Worm (Caenorhabditis elegans) whole organism, L4 larva: ENCODE data around the gene D2023.1.

Experiments
- F10B5.3 ChIP-seq: sonication (generic microtip); optimal IDR thresholded peaks from 2 replicates; lab custom pipeline; 2016; ENCODE audit warnings: mild to moderate bottlenecking, missing genetic modification characterization, missing compliant biosample characterization
- T20F7.1 ChIP-seq: fragments of 200-800 bp; sonication (Bioruptor generic); optimal IDR thresholded peaks from 2 replicates; lab custom pipeline; 2018; ENCODE audit warnings: mild to moderate bottlenecking, missing genetic modification characterization, missing compliant biosample characterization
- Y105C5A.15 ChIP-seq: fragments of 200-800 bp; sonication (Bioruptor generic); IDR thresholded peaks from 2 replicates; pipeline ENCODE4 v1.3.6; 2022; ENCODE audit warnings: missing genetic modification characterization, missing compliant biosample characterization
- aha-1 ChIP-seq: fragments of 150-350 bp; peaks from one replicate; lab custom pipeline; 2014; ENCODE audit warnings: missing biosample characterization, missing genetic modification characterization
- arid-1 ChIP-seq: fragments of 200-800 bp; sonication (Bioruptor generic); conservative IDR thresholded peaks from 2 replicates; pipeline ENCODE4 v1.3.6; 2022; ENCODE audit warnings: missing genetic modification reagents, missing genetic modification characterization, missing compliant biosample characterization
- ceh-82 ChIP-seq: sonication (generic microtip); optimal IDR thresholded peaks from 2 replicates; lab custom pipeline; 2017; ENCODE audit warnings: missing biosample characterization, missing genetic modification characterization
- ces-1 ChIP-seq: fragments of 150-350 bp; sonication (generic microtip); optimal IDR thresholded peaks from 4 replicates; lab custom pipeline; 2014; ENCODE audit warnings: missing biosample characterization, missing genetic modification reagents, missing genetic modification characterization
- cey-2 ChIP-seq: sonication (generic microtip); optimal IDR thresholded peaks from 3 replicates; lab custom pipeline; 2017; ENCODE audit warnings: missing genetic modification characterization, mild to moderate bottlenecking, missing compliant biosample characterization, antibody characterized with exemption, borderline replicate concordance; ENCODE audit not compliant: insufficient read depth
- ctbp-1 ChIP-seq: fragments of 200-800 bp; sonication (Bioruptor generic); IDR thresholded peaks from 2 replicates; pipeline ENCODE4 v1.3.6; 2022; ENCODE audit warnings: missing genetic modification reagents, missing genetic modification characterization, missing compliant biosample characterization
- daf-16 ChIP-seq, 3 experiments: sonication (generic microtip); optimal IDR thresholded peaks; 2 replicates each; lab custom pipeline; 2016 to 2017; ENCODE audit warnings: missing genetic modification characterization in 3 of 3, missing genetic modification reagents in 3 of 3, mild to moderate bottlenecking in 2 of 3, missing compliant biosample characterization in 2 of 3, missing biosample characterization in 1 of 3, moderate library complexity in 1 of 3
- dmd-6 ChIP-seq: fragments of 200-800 bp; sonication (Bioruptor generic); IDR thresholded peaks from 2 replicates; pipeline ENCODE4 v1.3.6; 2022; ENCODE audit warnings: missing genetic modification reagents, missing genetic modification characterization, missing compliant biosample characterization
- dmd-8 ChIP-seq: fragments of 200-800 bp; sonication (Bioruptor generic); IDR thresholded peaks from 2 replicates; pipeline ENCODE4 v1.3.6; 2022; ENCODE audit warnings: missing genetic modification characterization, missing compliant biosample characterization
- dve-1 ChIP-seq: sonication (generic microtip); optimal IDR thresholded peaks from 2 replicates; lab custom pipeline; 2017; ENCODE audit warnings: antibody characterized with exemption, mild to moderate bottlenecking, missing genetic modification characterization, missing compliant biosample characterization; ENCODE audit not compliant: insufficient read depth
- fkh-10 ChIP-seq: fragments of 150-350 bp; optimal IDR thresholded peaks from 2 replicates; lab custom pipeline; 2014; ENCODE audit warnings: missing biosample characterization, missing genetic modification reagents, missing genetic modification characterization
- gei-8 ChIP-seq: fragments of 200-800 bp; sonication (Bioruptor generic); optimal IDR thresholded peaks from 2 replicates; lab custom pipeline; 2018; ENCODE audit warnings: mild to moderate bottlenecking, missing genetic modification characterization, missing compliant biosample characterization
- hif-1 ChIP-seq, 2 experiments: sonication (generic microtip); optimal IDR thresholded peaks; 2 replicates each; lab custom pipeline; 2016 to 2017; ENCODE audit warnings: missing compliant biosample characterization in 2 of 2, missing genetic modification characterization in 2 of 2, missing genetic modification reagents in 2 of 2, missing genotype in 2 of 2, mild to moderate bottlenecking in 1 of 2
- hlh-11 ChIP-seq: fragments of 200-800 bp; sonication (Bioruptor generic); optimal IDR thresholded peaks from 2 replicates; lab custom pipeline; 2018; ENCODE audit warnings: mild to moderate bottlenecking, missing genetic modification characterization, missing compliant biosample characterization
- hlh-30 ChIP-seq: sonication (generic microtip); optimal IDR thresholded peaks from 2 replicates; lab custom pipeline; 2017; ENCODE audit warnings: antibody characterized with exemption, mild to moderate bottlenecking, missing genetic modification characterization, missing compliant biosample characterization; ENCODE audit not compliant: insufficient read depth
- jun-1 ChIP-seq: fragments of 150-350 bp; optimal IDR thresholded peaks from 2 replicates; lab custom pipeline; 2014; ENCODE audit warnings: missing biosample characterization, missing genetic modification reagents, missing genetic modification characterization
- lin-1 ChIP-seq: fragments of 200-800 bp; sonication (Bioruptor generic); IDR thresholded peaks from 2 replicates; pipeline ENCODE4 v1.3.6; 2022; ENCODE audit warnings: missing genetic modification reagents, missing genetic modification characterization, missing compliant biosample characterization
- lin-38 ChIP-seq: fragments of 200-800 bp; sonication (Bioruptor generic); IDR thresholded peaks from 2 replicates; pipeline ENCODE4 v1.3.6; 2022; ENCODE audit warnings: missing genetic modification reagents, missing genetic modification characterization, missing compliant biosample characterization
- lsy-2 ChIP-seq, 2 experiments: fragments of 150-350 bp in 1 of 2; sonication (generic microtip) in 1 of 2; optimal IDR thresholded peaks; 2 replicates each; lab custom pipeline; 2014 to 2017; ENCODE audit warnings: missing biosample characterization in 2 of 2, missing genetic modification characterization in 2 of 2
- madf-5 ChIP-seq, 2 experiments: fragments of 200-800 bp; sonication (Bioruptor generic); IDR thresholded peaks; 2 replicates each; pipeline ENCODE4 v1.3.6; 2022; ENCODE audit warnings: missing compliant biosample characterization in 2 of 2, missing genetic modification characterization in 2 of 2
- mep-1 ChIP-seq: fragments of 150-350 bp; sonication (generic microtip); optimal IDR thresholded peaks from 3 replicates; lab custom pipeline; 2014; ENCODE audit warnings: missing biosample characterization, missing genetic modification characterization
- nhr-28 ChIP-seq: fragments of 150-350 bp; optimal IDR thresholded peaks from 2 replicates; lab custom pipeline; 2014; ENCODE audit warnings: missing biosample characterization, missing genetic modification characterization
- nhr-41 ChIP-seq: fragments of 200-800 bp; sonication (Bioruptor generic); IDR thresholded peaks from 2 replicates; pipeline ENCODE4 v1.3.6; 2022; ENCODE audit warnings: missing genetic modification reagents, missing genetic modification characterization, missing compliant biosample characterization
- nhr-42 ChIP-seq: fragments of 200-800 bp; sonication (Bioruptor generic); IDR thresholded peaks from 2 replicates; pipeline ENCODE4 v1.3.6; 2022; ENCODE audit warnings: missing genetic modification characterization, missing compliant biosample characterization
- nhr-6 ChIP-seq: fragments of 150-350 bp; optimal IDR thresholded peaks from 2 replicates; lab custom pipeline; 2014; ENCODE audit warnings: missing biosample characterization, missing genetic modification characterization
- pqm-1 ChIP-seq: sonication (generic microtip); optimal IDR thresholded peaks from 2 replicates; lab custom pipeline; 2017; ENCODE audit warnings: missing biosample characterization, missing genetic modification characterization
- sdz-12 ChIP-seq: fragments of 200-800 bp; sonication (Bioruptor generic); optimal IDR thresholded peaks from 2 replicates; lab custom pipeline; 2018; ENCODE audit warnings: mild to moderate bottlenecking, missing genetic modification characterization, missing compliant biosample characterization
- tra-1 ChIP-seq: fragments of 200-800 bp; sonication (Bioruptor generic); IDR thresholded peaks from 2 replicates; pipeline ENCODE4 v1.3.6; 2022; ENCODE audit warnings: missing genetic modification reagents, missing genetic modification characterization, missing compliant biosample characterization
- unc-39 ChIP-seq: sonication (generic microtip); optimal IDR thresholded peaks from 2 replicates; lab custom pipeline; 2017; ENCODE audit warnings: missing biosample characterization, missing genetic modification characterization
- zfp-3 ChIP-seq: fragments of 200-800 bp; sonication (Bioruptor generic); conservative IDR thresholded peaks from 2 replicates; pipeline ENCODE4 v1.3.6; 2022; ENCODE audit warnings: missing genetic modification reagents, missing genetic modification characterization, missing compliant biosample characterization

Gene D2023.1

ce11 chrV:11741078-11741477, 48.3 kb upstream of the D2023.1 start:
- TF ChIP-seq aha-1 (tag; lab: Kevin White, UChicago) (peak; percentile 32), Y105C5A.15 (GFP tag; lab: Robert Waterston, UW) (no peak)

- no peak for TF ChIP-seq fkh-10
Observed at ce11 chrV:11751480-11751879, 37.9 kb upstream of the D2023.1 start.

ce11 chrV:11755848-11756247, 33.5 kb upstream of the D2023.1 start:
- TF ChIP-seq dve-1 (peak; percentile 14), nhr-28 (peak; percentile 55), dmd-6 (peak; percentile 70), hlh-11 (tag; lab: Kevin White, UChicago) (peak; percentile 51), sdz-12 (GFP tag; lab: Kevin White, UChicago) (no peak), nhr-42 (GFP tag; lab: Robert Waterston, UW) (no peak)

ce11 chrV:11757358-11757757, 32.0 kb upstream of the D2023.1 start, which contains the start of gene smoc-1:
smoc-1 (plus strand) TSS chrV:11757658.
- TF ChIP-seq ces-1 (peak; percentile 6), hif-1 (tag; optimal IDR thresholded peaks at IDR 0.05; lab: Kevin White, UChicago) (no peak)

- TF ChIP-seq cey-2 (tag; lab: Kevin White, UChicago) = no peak
- TF ChIP-seq arid-1 = no peak
- TF ChIP-seq lin-1 (GFP tag; lab: Robert Waterston, UW) = no peak
- TF ChIP-seq jun-1 (tag; lab: Kevin White, UChicago) = no peak
- no peak for TF ChIP-seq fkh-10
Observed at ce11 chrV:11758635-11759034, 30.7 kb upstream of the D2023.1 start, which contains the start of gene T04F3.3. T04F3.3 (plus strand) TSS chrV:11758935.

- TF ChIP-seq ctbp-1 (GFP tag; lab: Robert Waterston, UW) (no peak), zfp-3 (no peak), Y105C5A.15 (GFP tag; lab: Robert Waterston, UW) (no peak), fkh-10 (no peak), hlh-30 (tag; lab: Kevin White, UChicago) (no peak), dmd-8 (GFP tag; lab: Robert Waterston, UW) (no peak), ceh-82 (tag; lab: Kevin White, UChicago) (no peak), T20F7.1 (no peak), aha-1 (tag; lab: Kevin White, UChicago) (no peak), unc-39 (tag; lab: Kevin White, UChicago) (no peak), gei-8 (GFP tag; lab: Kevin White, UChicago) (no peak), nhr-6 (tag; lab: Kevin White, UChicago) (no peak), jun-1 (tag; lab: Kevin White, UChicago) (no peak), tra-1 (GFP tag; lab: Robert Waterston, UW) (no peak), mep-1 (no peak)
Observed at ce11 chrV:11760371-11760770, 29.0 kb upstream of the D2023.1 start, which contains the start of gene T04F3.5. T04F3.5 (plus strand) TSS chrV:11760671.

ce11 chrV:11762863-11763262, 26.5 kb upstream of the D2023.1 start, which contains the start of gene T04F3.4:
T04F3.4 (minus strand) TSS chrV:11763049.
- TF ChIP-seq lsy-2 (tag; optimal IDR thresholded peaks at IDR 0.05; lab: Kevin White, UChicago) (peak in 1 of 2 experiments; percentile 55), dve-1 (peak; percentile 23), T20F7.1 (peak; percentile 13), zfp-3 (0 out of 2 replicates have a peak, but pooled peaks have one; percentile 58), lin-38 (GFP tag; lab: Robert Waterston, UW) (peak; percentile 31; the same call in 1 of the 2 replicates), nhr-41 (GFP tag; lab: Robert Waterston, UW) (no peak), daf-16 (GFP tag; optimal IDR thresholded peaks at IDR 0.05; lab: Kevin White, UChicago) (no peak), daf-16 (tag; optimal IDR thresholded peaks at IDR 0.05; lab: Kevin White, UChicago) (peak; percentile 22), arid-1 (no peak), F10B5.3 (tag; lab: Kevin White, UChicago) (no peak), madf-5 (GFP tag; IDR thresholded peaks at IDR 0.05; lab: Robert Waterston, UW) (no peak), nhr-28 (no peak), pqm-1 (tag; lab: Kevin White, UChicago) (peak; percentile 28)
- TF ChIP-seq, all 104 proteins: peak for 7
